Fruit fly (Drosophila melanogaster) whole organism, wandering third instar larva: ENCODE results near the gene ND-20.

Experiments used
- Abd-B ChIP-seq: fragments of >200 bp; optimal IDR thresholded peaks from 2 replicates; lab custom pipeline; 2017; ENCODE audit warnings: missing biosample characterization, missing genetic modification characterization
- CG32264 ChIP-seq: fragments of 200-800 bp; sonication (Bioruptor generic); optimal IDR thresholded peaks from 2 replicates; lab custom pipeline; 2016; ENCODE audit warnings: missing biosample characterization, missing genetic modification characterization
- CG9705 ChIP-seq: fragments of 200-800 bp; sonication (Bioruptor generic); optimal IDR thresholded peaks from 2 replicates; lab custom pipeline; 2018; ENCODE audit warnings: missing biosample characterization, mild to moderate bottlenecking, missing genetic modification characterization
- CrebA ChIP-seq: fragments of 200-800 bp; sonication (Bioruptor generic); optimal IDR thresholded peaks from 2 replicates; lab custom pipeline; 2016; ENCODE audit warnings: missing biosample characterization, mild to moderate bottlenecking, missing genetic modification characterization, borderline replicate concordance
- GATAd ChIP-seq: sonication (Bioruptor generic); optimal IDR thresholded peaks from 2 replicates; lab custom pipeline; 2016; ENCODE audit warnings: missing biosample characterization, missing genetic modification characterization
- HLH106 ChIP-seq: fragments of 200-800 bp; optimal IDR thresholded peaks from 3 replicates; lab custom pipeline; 2019; ENCODE audit warnings: missing biosample characterization, mild to moderate bottlenecking, missing genetic modification characterization, moderate library complexity
- Hnf4 ChIP-seq: fragments of 200-800 bp; sonication (Bioruptor generic); optimal IDR thresholded peaks from 2 replicates; lab custom pipeline; 2016; ENCODE audit warnings: missing biosample characterization, mild to moderate bottlenecking, missing genetic modification characterization
- Hr78 ChIP-seq: fragments of >200 bp; optimal IDR thresholded peaks from 2 replicates; lab custom pipeline; 2017; ENCODE audit warnings: missing biosample characterization, missing genetic modification characterization
- Hr83 ChIP-seq: fragments of 200-300 bp; sonication (Bioruptor generic); optimal IDR thresholded peaks from 2 replicates; lab custom pipeline; 2016; ENCODE audit warnings: missing biosample characterization, mild to moderate bottlenecking, missing genetic modification characterization, moderate library complexity; ENCODE audit not compliant: poor library complexity, severe bottlenecking
- Jra ChIP-seq: sonication (Bioruptor generic); optimal IDR thresholded peaks from 2 replicates; lab custom pipeline; 2016; ENCODE audit warnings: missing biosample characterization, missing genetic modification characterization
- Mio ChIP-seq: sonication (Bioruptor generic); optimal IDR thresholded peaks from 2 replicates; lab custom pipeline; 2016; ENCODE audit warnings: missing biosample characterization, missing genetic modification characterization
- Myc ChIP-seq: fragments of >200 bp; optimal IDR thresholded peaks from 2 replicates; lab custom pipeline; 2017
- N ChIP-seq: fragments of >200 bp; optimal IDR thresholded peaks from 2 replicates; lab custom pipeline; 2018; ENCODE audit warnings: missing biosample characterization, missing external identifiers, missing genetic modification characterization
- OdsH ChIP-seq: fragments of 200-800 bp; sonication (Bioruptor generic); optimal IDR thresholded peaks from 2 replicates; lab custom pipeline; 2016; ENCODE audit warnings: missing biosample characterization, mild to moderate bottlenecking, missing genetic modification characterization
- Vsx2 ChIP-seq: fragments of 200-300, 225-300 bp; sonication (Bioruptor generic); optimal IDR thresholded peaks from 2 replicates; lab custom pipeline; 2018; ENCODE audit warnings: missing biosample characterization, missing genetic modification characterization; ENCODE audit not compliant: partially characterized antibody
- br ChIP-seq: fragments of 200-800 bp; sonication (Bioruptor generic); optimal IDR thresholded peaks from 2 replicates; lab custom pipeline; 2016; ENCODE audit warnings: missing biosample characterization, missing genetic modification characterization
- brk ChIP-seq: fragments of 200-800 bp; sonication (Bioruptor generic); optimal IDR thresholded peaks from 2 replicates; lab custom pipeline; 2016; ENCODE audit warnings: missing biosample characterization, mild to moderate bottlenecking, missing genetic modification characterization
- dl ChIP-seq, 2 experiments: fragments of 175-275, 200-275 bp in 1 of 2; fragments of 200-275 bp in 1 of 2; sonication (Bioruptor generic); optimal IDR thresholded peaks; lab custom pipeline; 2018; ENCODE audit warnings: mild to moderate bottlenecking in 2 of 2, missing biosample characterization in 2 of 2, missing genetic modification characterization in 2 of 2, moderate library complexity in 2 of 2; ENCODE audit not compliant: partially characterized antibody in 2 of 2, insufficient read depth in 1 of 2
- dmrt93B ChIP-seq: fragments of 200-800 bp; sonication (Bioruptor generic); optimal IDR thresholded peaks from 2 replicates; lab custom pipeline; 2018; ENCODE audit warnings: missing biosample characterization, mild to moderate bottlenecking, missing genetic modification characterization
- dsf ChIP-seq: sonication (Bioruptor generic); optimal IDR thresholded peaks from 2 replicates; lab custom pipeline; 2016; ENCODE audit warnings: missing biosample characterization, missing genetic modification characterization, borderline replicate concordance
- ey ChIP-seq: fragments of 200-800 bp; sonication (Bioruptor generic); optimal IDR thresholded peaks from 2 replicates; lab custom pipeline; 2016; ENCODE audit warnings: missing biosample characterization, missing genetic modification characterization
- foxo ChIP-seq, 2 experiments: fragments of 200-800 bp; sonication (Bioruptor generic); optimal IDR thresholded peaks; 2 replicates in 1 of 2; 3 replicates in 1 of 2; lab custom pipeline; 2016 to 2017; ENCODE audit warnings: missing biosample characterization in 2 of 2, missing genetic modification characterization in 2 of 2
- fru ChIP-seq: fragments of 200-800 bp; sonication (Bioruptor generic); optimal IDR thresholded peaks from 3 replicates; lab custom pipeline; 2016; ENCODE audit warnings: missing biosample characterization, mild to moderate bottlenecking, missing genetic modification characterization
- jim ChIP-seq: fragments of 175-275, 200-325 bp; sonication (Bioruptor generic); optimal IDR thresholded peaks from 2 replicates; lab custom pipeline; 2016; ENCODE audit warnings: missing biosample characterization, mild to moderate bottlenecking, missing genetic modification characterization
- lola ChIP-seq: fragments of >200 bp; optimal IDR thresholded peaks from 2 replicates; lab custom pipeline; 2017; ENCODE audit warnings: missing biosample characterization, missing genetic modification characterization
- pan ChIP-seq: fragments of >200 bp; optimal IDR thresholded peaks from 2 replicates; lab custom pipeline; 2017
- psq ChIP-seq: fragments of 200-800 bp; sonication (Bioruptor generic); optimal IDR thresholded peaks from 3 replicates; lab custom pipeline; 2017; ENCODE audit warnings: missing biosample characterization, mild to moderate bottlenecking, missing genetic modification characterization, moderate library complexity
- sage ChIP-seq: fragments of 200-800 bp; sonication (Bioruptor generic); optimal IDR thresholded peaks from 2 replicates; lab custom pipeline; 2016; ENCODE audit warnings: missing biosample characterization, mild to moderate bottlenecking, missing genetic modification characterization
- sv ChIP-seq: fragments of 200-800 bp; sonication (Bioruptor generic); optimal IDR thresholded peaks from 3 replicates; lab custom pipeline; 2016; ENCODE audit warnings: missing biosample characterization, missing genetic modification characterization
- tai ChIP-seq: sonication (Bioruptor generic); optimal IDR thresholded peaks from 2 replicates; lab custom pipeline; 2016; ENCODE audit warnings: missing biosample characterization, missing genetic modification characterization
- woc ChIP-seq: sonication (Bioruptor generic); optimal IDR thresholded peaks from 2 replicates; lab custom pipeline; 2016; ENCODE audit warnings: missing biosample characterization, mild to moderate bottlenecking, missing genetic modification characterization

The ND-20 gene

dm6 chrX:15986654-15987053 lies at the start of gene ND-20:
Gene ND-20 (minus strand): TSS chrX:15986808.
- TF ChIP-seq lola (GFP tag; lab: Kevin White, UChicago) (no peak), Hr78 (GFP tag; lab: Kevin White, UChicago) (peak; percentile 86), HLH106 (tag; lab: Kevin White, UChicago) (peak; percentile 4), Abd-B (GFP tag; lab: Kevin White, UChicago) (peak; percentile 17), Jra (no peak), dmrt93B (GFP tag; lab: Kevin White, UChicago) (no peak), fru (no peak), dsf (GFP tag; lab: Kevin White, UChicago) (no peak), brk (GFP tag; lab: Kevin White, UChicago) (no peak), CG9705 (GFP tag; lab: Kevin White, UChicago) (no peak), sv (GFP tag; lab: Kevin White, UChicago) (peak; percentile 1), psq (GFP tag; lab: Kevin White, UChicago) (no peak), Hr83 (no peak), woc (GFP tag; lab: Kevin White, UChicago) (peak; percentile 60), CrebA (no peak), OdsH (GFP tag; lab: Kevin White, UChicago) (no peak), Mio (GFP tag; lab: Kevin White, UChicago) (no peak), Hnf4 (GFP tag; lab: Kevin White, UChicago) (no peak), N (GFP tag; lab: Kevin White, UChicago) (peak; percentile 98), GATAd (GFP tag; lab: Kevin White, UChicago) (no peak), Myc (lab: Kevin White, UChicago) (no peak), pan (lab: Kevin White, UChicago) (no peak), foxo (GFP tag; optimal IDR thresholded peaks at IDR 0.05; lab: Kevin White, UChicago) (peak in 1 of 2 experiments; percentile 8), sage (GFP tag; lab: Kevin White, UChicago) (no peak), br (GFP tag; lab: Kevin White, UChicago) (no peak), ey (GFP tag; lab: Kevin White, UChicago) (no peak), jim (GFP tag; lab: Kevin White, UChicago) (no peak)

dm6 chrX:16008814-16009213 lies 22.2 kb upstream of the ND-20 start, which contains the start of gene Muc14A:
Gene Muc14A (plus strand): TSS chrX:16009114.
- TF ChIP-seq CG9705 (GFP tag; lab: Kevin White, UChicago): no peak
- no peak for TF ChIP-seq dl (GFP tag; optimal IDR thresholded peaks at IDR 0.05; lab: Kevin White, UChicago; ENCODE audit: insufficient read depth in 1 of 2, partially characterized antibody in 2 of 2)
- no peak for TF ChIP-seq psq (GFP tag; lab: Kevin White, UChicago)

- no peak for TF ChIP-seq lola (GFP tag; lab: Kevin White, UChicago)
- TF ChIP-seq Mio (GFP tag; lab: Kevin White, UChicago): no peak
- TF ChIP-seq Vsx2 (GFP tag; lab: Kevin White, UChicago): peak; percentile 35
- TF ChIP-seq fru: peak; percentile 22
- no peak for TF ChIP-seq tai
- TF ChIP-seq, all 38 proteins: peak for 2
These were observed 19.1 kb upstream of the ND-20 start, which contains the start of the genes vap and CG12698 for dm6 chrX:16005551-16006197. Gene vap (minus strand): TSS chrX:16005812. Gene CG12698 (plus strand): TSS chrX:16006147.

dm6 chrX:16005066-16005465 lies 18.5 kb upstream of the ND-20 start:
- TF ChIP-seq Mio (GFP tag; lab: Kevin White, UChicago): no peak
- peak; percentile 5 for TF ChIP-seq OdsH (GFP tag; lab: Kevin White, UChicago)

- peak; percentile 54 for TF ChIP-seq Myc (lab: Kevin White, UChicago)
- no peak for TF ChIP-seq CG32264 (GFP tag; lab: Kevin White, UChicago)
These were observed 10.2 kb upstream of the ND-20 start, which contains the start of gene CG8939 for dm6 chrX:15996831-15997230. Gene CG8939 (plus strand): TSS chrX:15997016.
